Worm (Caenorhabditis elegans) whole organism, late embryonic: ENCODE data around the gene ajm-1.

Experiments used
- C08G9.2 ChIP-seq: sonication (generic microtip); optimal IDR thresholded peaks from 2 replicates; lab custom pipeline; 2016; ENCODE audit warnings: mild to moderate bottlenecking, missing genetic modification characterization, moderate library complexity, missing compliant biosample characterization
- K02D7.2 ChIP-seq: sonication (generic microtip); optimal IDR thresholded peaks from 2 replicates; lab custom pipeline; 2017; ENCODE audit warnings: mild to moderate bottlenecking, missing genetic modification characterization, missing compliant biosample characterization
- K09A11.1 ChIP-seq: sonication (generic microtip); optimal IDR thresholded peaks from 2 replicates; lab custom pipeline; 2017; ENCODE audit warnings: antibody characterized with exemption, mild to moderate bottlenecking, missing genetic modification characterization, missing compliant biosample characterization; ENCODE audit not compliant: insufficient read depth
- Y22D7AL.16 ChIP-seq: sonication (generic microtip); optimal IDR thresholded peaks from 2 replicates; lab custom pipeline; 2016; ENCODE audit warnings: missing genetic modification characterization, missing compliant biosample characterization
- ama-1 ChIP-seq: fragments of 150-350 bp; optimal IDR thresholded peaks from 2 replicates; lab custom pipeline; 2014
- ceh-18 ChIP-seq: sonication (generic microtip); optimal IDR thresholded peaks from 2 replicates; lab custom pipeline; 2016; ENCODE audit warnings: missing genetic modification characterization, missing compliant biosample characterization
- ceh-19 ChIP-seq: fragments of 200-800 bp; sonication (Bioruptor generic); optimal IDR thresholded peaks from 2 replicates; lab custom pipeline; 2018; ENCODE audit warnings: mild to moderate bottlenecking, missing genetic modification characterization, missing compliant biosample characterization
- ceh-34 ChIP-seq: sonication (generic microtip); optimal IDR thresholded peaks from 2 replicates; lab custom pipeline; 2016; ENCODE audit warnings: mild to moderate bottlenecking, missing genetic modification characterization, missing compliant biosample characterization
- ceh-6 ChIP-seq: fragments of 200-800 bp; sonication (Bioruptor generic); optimal IDR thresholded peaks from 2 replicates; lab custom pipeline; 2018; ENCODE audit warnings: mild to moderate bottlenecking, missing genetic modification characterization, missing compliant biosample characterization
- ceh-9 ChIP-seq: sonication (generic microtip); optimal IDR thresholded peaks from 2 replicates; lab custom pipeline; 2016; ENCODE audit warnings: mild to moderate bottlenecking, missing genetic modification characterization, inconsistent platforms, missing compliant biosample characterization
- elt-2 ChIP-seq: sonication (generic microtip); optimal IDR thresholded peaks from 2 replicates; lab custom pipeline; 2016; ENCODE audit warnings: missing genetic modification reagents, missing genetic modification characterization, missing compliant biosample characterization
- elt-4 ChIP-seq: sonication (generic microtip); optimal IDR thresholded peaks from 2 replicates; lab custom pipeline; 2016; ENCODE audit warnings: missing genetic modification characterization, missing compliant biosample characterization
- gmeb-2 ChIP-seq: sonication (generic microtip); optimal IDR thresholded peaks from 2 replicates; lab custom pipeline; 2016; ENCODE audit warnings: missing genetic modification characterization, inconsistent platforms, missing compliant biosample characterization
- hlh-13 ChIP-seq: fragments of 200-800 bp; sonication (Bioruptor generic); optimal IDR thresholded peaks from 2 replicates; lab custom pipeline; 2018; ENCODE audit warnings: mild to moderate bottlenecking, missing genetic modification characterization, missing compliant biosample characterization
- hlh-6 ChIP-seq: sonication (generic microtip); optimal IDR thresholded peaks from 2 replicates; lab custom pipeline; 2016; ENCODE audit warnings: missing genotype, missing genetic modification characterization, missing compliant biosample characterization
- hlh-8 ChIP-seq: sonication (generic microtip); optimal IDR thresholded peaks from 2 replicates; lab custom pipeline; 2016; ENCODE audit warnings: missing genotype, missing genetic modification characterization, missing compliant biosample characterization
- madf-2 ChIP-seq: sonication (generic microtip); optimal IDR thresholded peaks from 2 replicates; lab custom pipeline; 2017; ENCODE audit warnings: missing genetic modification characterization, missing compliant biosample characterization
- nhr-11 ChIP-seq: fragments of 150-350 bp; optimal IDR thresholded peaks from 2 replicates; lab custom pipeline; 2014; ENCODE audit warnings: missing biosample characterization, missing genetic modification characterization
- nhr-232 ChIP-seq: sonication (generic microtip); optimal IDR thresholded peaks from 2 replicates; lab custom pipeline; 2016; ENCODE audit warnings: missing genetic modification characterization, missing compliant biosample characterization
- npax-4 ChIP-seq: sonication (generic microtip); optimal IDR thresholded peaks from 2 replicates; lab custom pipeline; 2016; ENCODE audit warnings: missing genetic modification characterization, missing compliant biosample characterization
- pag-3 ChIP-seq: sonication (generic microtip); optimal IDR thresholded peaks from 2 replicates; lab custom pipeline; 2016; ENCODE audit warnings: missing compliant biosample characterization, missing genetic modification characterization, borderline replicate concordance
- pax-1 ChIP-seq: fragments of 150-350 bp; optimal IDR thresholded peaks from 2 replicates; lab custom pipeline; 2014; ENCODE audit warnings: missing biosample characterization, missing genetic modification characterization
- pha-2 ChIP-seq: sonication (generic microtip); optimal IDR thresholded peaks from 2 replicates; lab custom pipeline; 2017; ENCODE audit warnings: mild to moderate bottlenecking, missing genetic modification characterization, missing compliant biosample characterization
- pha-4 ChIP-seq: fragments of 150-350 bp; optimal IDR thresholded peaks from 2 replicates; lab custom pipeline; 2018; ENCODE audit warnings: missing biosample characterization, missing genetic modification reagents, missing genetic modification characterization
- pqm-1 ChIP-seq: sonication (generic microtip); optimal IDR thresholded peaks from 2 replicates; lab custom pipeline; 2016; ENCODE audit warnings: missing genetic modification characterization, missing compliant biosample characterization
- pros-1 ChIP-seq: fragments of 150-350 bp; optimal IDR thresholded peaks from 2 replicates; lab custom pipeline; 2014; ENCODE audit warnings: missing biosample characterization, missing genetic modification reagents, missing genetic modification characterization
- ref-2 ChIP-seq: sonication (generic microtip); optimal IDR thresholded peaks from 2 replicates; lab custom pipeline; 2016; ENCODE audit warnings: missing genetic modification characterization, missing compliant biosample characterization
- rnt-1 ChIP-seq: sonication (generic microtip); optimal IDR thresholded peaks from 2 replicates; lab custom pipeline; 2016; ENCODE audit warnings: missing genetic modification characterization, missing compliant biosample characterization
- sdc-2 ChIP-seq: sonication (generic microtip); optimal IDR thresholded peaks from 2 replicates; lab custom pipeline; 2016; ENCODE audit warnings: missing genotype, missing genetic modification characterization, missing compliant biosample characterization
- sox-4 ChIP-seq: sonication (generic microtip); optimal IDR thresholded peaks from 2 replicates; lab custom pipeline; 2017; ENCODE audit warnings: mild to moderate bottlenecking, missing genetic modification characterization, inconsistent platforms, missing compliant biosample characterization
- tbx-2 ChIP-seq: sonication (generic microtip); optimal IDR thresholded peaks from 2 replicates; lab custom pipeline; 2016; ENCODE audit warnings: missing genetic modification characterization, missing compliant biosample characterization
- unc-3 ChIP-seq, 2 experiments: fragments of 200-800 bp in 1 of 2; sonication (Bioruptor generic) in 1 of 2; sonication (generic microtip) in 1 of 2; conservative IDR thresholded peaks in 1 of 2; optimal IDR thresholded peaks in 1 of 2; 2 replicates each; pipeline versions ENCODE4 v1.3.6 to Lab custom; 2016 to 2022; ENCODE audit warnings: missing compliant biosample characterization in 2 of 2, missing genetic modification characterization in 2 of 2, missing genetic modification reagents in 1 of 2
- unc-55 ChIP-seq: sonication (generic microtip); optimal IDR thresholded peaks from 2 replicates; lab custom pipeline; 2017; ENCODE audit warnings: missing biosample characterization, missing genetic modification reagents, missing genetic modification characterization
- unc-86 ChIP-seq: sonication (generic microtip); optimal IDR thresholded peaks from 2 replicates; lab custom pipeline; 2016; ENCODE audit warnings: missing genetic modification characterization, missing compliant biosample characterization

The ajm-1 gene

DNA sequence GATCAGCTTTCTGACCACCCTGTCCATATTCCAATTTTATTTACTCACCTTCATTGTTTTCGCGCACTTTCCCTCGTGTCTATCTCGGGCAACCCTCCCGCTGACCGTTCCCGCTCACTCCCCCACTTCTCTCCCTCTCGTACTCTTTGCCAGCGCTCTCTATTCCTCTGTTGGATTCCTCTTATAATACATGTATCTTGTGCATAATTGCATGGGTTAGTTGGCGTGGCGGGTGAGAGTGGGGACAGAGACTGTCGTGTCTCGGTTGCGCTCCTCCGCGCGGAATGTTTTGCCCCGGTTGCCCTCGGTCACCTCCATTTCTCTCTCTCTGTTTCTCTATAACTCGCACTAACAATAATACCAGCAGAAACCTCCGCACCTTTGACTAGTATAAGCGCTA, 19.4 kb downstream of the ajm-1 start (continued):
- TF ChIP-seq ceh-9 (tag; lab: Kevin White, UChicago) (no peak), unc-55 (GFP tag; lab: Kevin White, UChicago) (no peak), pros-1 (tag; lab: Kevin White, UChicago) (peak; percentile 74), unc-3 (GFP tag; conservative IDR thresholded peaks at IDR 0.05; lab: Robert Waterston, UW) (no peak), unc-3 (tag; optimal IDR thresholded peaks at IDR 0.05; lab: Kevin White, UChicago) (no peak), gmeb-2 (no peak), C08G9.2 (no peak), ama-1 (lab: Kevin White, UChicago) (no peak), ceh-19 (GFP tag; lab: Kevin White, UChicago) (no peak), pax-1 (tag; lab: Kevin White, UChicago) (peak; percentile 66), pag-3 (tag; lab: Kevin White, UChicago) (no peak), pha-4 (no peak), K02D7.2 (tag; lab: Kevin White, UChicago) (no peak), ceh-18 (tag; lab: Kevin White, UChicago) (no peak), K09A11.1 (tag; lab: Kevin White, UChicago) (no peak), madf-2 (tag; lab: Kevin White, UChicago) (no peak), npax-4 (no peak), elt-4 (tag; lab: Kevin White, UChicago) (no peak), rnt-1 (no peak), nhr-232 (no peak)

DNA sequence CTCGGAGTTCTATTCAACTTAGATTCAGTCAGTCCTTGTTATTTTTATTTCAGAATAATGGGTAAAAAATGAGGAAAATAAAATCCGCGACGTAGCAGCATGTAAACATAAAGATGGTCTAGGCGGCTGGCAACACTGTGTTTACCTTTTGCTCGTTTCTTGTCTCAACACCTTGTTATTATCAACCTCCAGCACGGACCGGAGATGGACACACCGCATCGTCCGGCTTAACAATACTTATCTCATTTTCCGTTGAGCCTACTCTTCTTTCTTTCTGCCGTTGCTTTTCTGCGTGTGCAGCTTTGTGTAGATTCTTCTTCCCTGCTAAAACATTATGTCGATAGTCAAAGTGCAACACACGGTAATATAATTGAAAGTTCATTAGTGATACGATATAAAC, 20.3 kb downstream of the ajm-1 start:
- TF ChIP-seq pax-1 (tag; lab: Kevin White, UChicago), result peak; percentile 76
- TF ChIP-seq ama-1 (lab: Kevin White, UChicago), result no peak
- no peak for TF ChIP-seq ref-2
- no peak for TF ChIP-seq ceh-19 (GFP tag; lab: Kevin White, UChicago)
- no peak for TF ChIP-seq unc-86 (tag; lab: Kevin White, UChicago)
- no peak for TF ChIP-seq nhr-11
- TF ChIP-seq, all 69 proteins: peak for 1

DNA sequence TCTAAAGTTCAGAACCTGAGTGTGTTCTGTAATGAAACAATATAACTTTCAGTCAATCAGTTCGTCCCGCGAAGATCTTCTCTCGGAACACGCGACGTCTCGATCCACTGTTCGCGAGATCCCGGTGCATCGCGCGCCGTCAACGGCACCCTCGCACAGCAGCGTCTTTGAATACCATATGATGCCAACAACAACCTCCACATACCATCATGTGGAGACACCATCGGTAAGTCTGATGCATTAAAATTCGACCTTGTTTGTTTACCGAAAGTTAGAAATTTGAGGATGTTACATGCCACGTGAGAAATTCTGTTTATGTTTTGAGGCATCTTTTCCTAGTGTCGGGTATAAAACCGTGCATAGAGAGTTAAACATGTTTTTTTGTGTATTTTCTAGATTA, 20.8 kb downstream of the ajm-1 start:
- TF ChIP-seq ceh-34 (tag; lab: Kevin White, UChicago) (no peak), ama-1 (lab: Kevin White, UChicago) (no peak), tbx-2 (tag; lab: Kevin White, UChicago) (no peak), nhr-232 (no peak)
- TF ChIP-seq, all 69 proteins: peak for 0

ce11 chrX:9104399-9104798, 21.7 kb downstream of the ajm-1 start:
- TF ChIP-seq sdc-2 (no peak), pqm-1 (tag; lab: Kevin White, UChicago) (no peak), madf-2 (tag; lab: Kevin White, UChicago) (no peak), hlh-6 (no peak), tbx-2 (tag; lab: Kevin White, UChicago) (no peak), ceh-6 (GFP tag; lab: Kevin White, UChicago) (no peak), elt-4 (tag; lab: Kevin White, UChicago) (no peak), sox-4 (tag; lab: Kevin White, UChicago) (no peak), unc-55 (GFP tag; lab: Kevin White, UChicago) (no peak), unc-86 (tag; lab: Kevin White, UChicago) (no peak), hlh-8 (tag; lab: Kevin White, UChicago) (no peak), K09A11.1 (tag; lab: Kevin White, UChicago) (no peak), hlh-13 (no peak), Y22D7AL.16 (tag; lab: Kevin White, UChicago) (no peak), pha-2 (tag; lab: Kevin White, UChicago) (no peak), rnt-1 (no peak)

- TF ChIP-seq elt-2, result peak; percentile 74
- TF ChIP-seq ceh-18 (tag; lab: Kevin White, UChicago), result no peak
- TF ChIP-seq, all 69 proteins: peak for 1
Measured at ce11 chrX:9105075-9105474, 22.3 kb downstream of the ajm-1 start.
